Worm (Caenorhabditis elegans): Measurements from ENCODE around the gene Y38H6C.13.
"Not testable (repeated sequence)": the region's sequence is repeated elsewhere in the genome, so short reads cannot be mapped to it uniquely, and the experiment has no call there.

Y38H6C.13 gene

DNA sequence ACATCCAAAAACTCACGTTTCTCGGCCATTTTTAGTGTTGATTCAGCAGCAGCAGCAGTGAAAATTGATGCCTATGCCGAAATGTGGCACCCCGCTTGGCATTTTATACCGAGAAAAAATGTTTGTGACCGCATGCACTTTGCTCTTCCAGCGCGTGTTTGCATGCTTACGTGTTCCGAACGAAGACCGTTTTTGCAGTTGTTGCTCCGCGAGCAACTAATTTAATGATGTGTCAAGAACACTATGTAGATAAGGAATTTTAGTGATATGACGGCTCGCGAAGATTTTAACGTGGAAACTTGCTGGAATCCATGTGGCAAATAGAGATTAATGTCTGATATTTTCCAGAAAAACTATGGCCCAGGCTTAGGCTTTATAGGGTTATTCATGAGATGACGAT lies 28.6 kb upstream of the Y38H6C.13 start, which contains the start of gene dct-16:
Gene dct-16, minus strand, starts transcription at position 78 of the 400 bp plus-strand sequence.
- TF ChIP-seq sptf-1 (tag; optimal IDR thresholded peaks at IDR 0.05) (no peak), nhr-76 (tag; optimal IDR thresholded peaks at IDR 0.05) (no peak), snpc-4 (tag; optimal IDR thresholded peaks at IDR 0.05) (no peak), lin-13 (tag; optimal IDR thresholded peaks at IDR 0.05) (no peak), ceh-43 (GFP tag; optimal IDR thresholded peaks at IDR 0.05) (no peak), nhr-237 (tag; optimal IDR thresholded peaks at IDR 0.05) (no peak), ceh-39 (tag; optimal IDR thresholded peaks at IDR 0.05) (no peak), M03D4.4 (tag; optimal IDR thresholded peaks at IDR 0.05) (no peak), zip-8 (tag; optimal IDR thresholded peaks at IDR 0.05) (no peak), elt-1 (tag; optimal IDR thresholded peaks at IDR 0.05; ENCODE audit: borderline replicate concordance, insufficient read depth) (no peak)

ce11 chrV:20499642-20500041 lies 28.0 kb upstream of the Y38H6C.13 start:
- TF ChIP-seq M03D4.4 (tag; optimal IDR thresholded peaks at IDR 0.05) = no peak
- no peak for TF ChIP-seq mep-1 (tag; optimal IDR thresholded peaks at IDR 0.05)
- TF ChIP-seq tbx-8 (GFP tag; optimal IDR thresholded peaks at IDR 0.05) = no peak
- no peak for TF ChIP-seq mls-2 (tag; optimal IDR thresholded peaks at IDR 0.05)

- TF ChIP-seq unc-39 (tag; optimal IDR thresholded peaks at IDR 0.05) (no peak), lin-32 (GFP tag; optimal IDR thresholded peaks at IDR 0.05) (no peak), ztf-11 (tag; optimal IDR thresholded peaks at IDR 0.05) (no peak), tbx-8 (GFP tag; optimal IDR thresholded peaks at IDR 0.05) (no peak)
These were observed 27.2 kb upstream of the Y38H6C.13 start, which contains the start of gene dct-14 for ce11 chrV:20500405-20500804. dct-14 (minus strand) TSS chrV:20500505.

- TF ChIP-seq lin-13 (tag; optimal IDR thresholded peaks at IDR 0.05) = no peak
- TF ChIP-seq ceh-83 (GFP tag; optimal IDR thresholded peaks at IDR 0.05) = no peak
- no peak for TF ChIP-seq nhr-237 (tag; optimal IDR thresholded peaks at IDR 0.05)
- TF ChIP-seq nhr-76 (tag; optimal IDR thresholded peaks at IDR 0.05) = no peak
- TF ChIP-seq elt-3 (tag; optimal IDR thresholded peaks at IDR 0.05) = no peak
- no peak for TF ChIP-seq mab-5 (tag; optimal IDR thresholded peaks at IDR 0.05)
- no peak for TF ChIP-seq ceh-43 (GFP tag; optimal IDR thresholded peaks at IDR 0.05)
- no peak for TF ChIP-seq mep-1 (tag; optimal IDR thresholded peaks at IDR 0.05)
These were observed 22.6 kb upstream of the Y38H6C.13 start, which contains the start of gene Y38H6C.4 for ce11 chrV:20504997-20505396. Y38H6C.4 (minus strand) TSS chrV:20505097.

- TF ChIP-seq hlh-1 (tag; optimal IDR thresholded peaks at IDR 0.05) = no peak
- TF ChIP-seq sem-2 (GFP tag; optimal IDR thresholded peaks at IDR 0.05) = no peak
These were observed 21.1 kb upstream of the Y38H6C.13 start for ce11 chrV:20506542-20506941.

DNA sequence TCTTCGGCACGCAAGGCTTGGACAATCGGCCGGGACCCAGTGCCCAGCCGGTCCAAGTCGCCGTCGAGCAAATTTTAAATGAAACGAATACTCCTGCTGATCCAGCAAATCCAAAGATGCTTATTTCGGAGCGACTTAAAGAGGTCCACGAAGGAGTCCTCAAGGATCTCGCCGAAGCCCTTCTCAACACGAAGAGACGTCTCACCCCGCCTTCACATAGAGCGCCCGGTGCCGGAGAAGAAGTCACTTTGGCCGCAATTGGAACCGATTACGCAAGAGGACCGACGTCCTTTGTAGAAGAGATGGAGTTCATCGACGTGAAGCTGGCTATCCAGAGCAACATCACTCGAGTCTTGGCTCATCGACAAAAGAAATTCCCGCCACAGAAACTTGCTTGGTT lies 18.2 kb upstream of the Y38H6C.13 start:
- TF ChIP-seq nhr-2 (tag; optimal IDR thresholded peaks at IDR 0.05) (no peak), mls-2 (tag; optimal IDR thresholded peaks at IDR 0.05) (no peak), elt-1 (tag; optimal IDR thresholded peaks at IDR 0.05; ENCODE audit: borderline replicate concordance, insufficient read depth) (no peak), nhr-237 (tag; optimal IDR thresholded peaks at IDR 0.05) (no peak), sem-2 (GFP tag; optimal IDR thresholded peaks at IDR 0.05) (no peak), tbx-8 (GFP tag; optimal IDR thresholded peaks at IDR 0.05) (no peak), unc-62 (GFP tag; optimal IDR thresholded peaks at IDR 0.05) (no peak)

DNA sequence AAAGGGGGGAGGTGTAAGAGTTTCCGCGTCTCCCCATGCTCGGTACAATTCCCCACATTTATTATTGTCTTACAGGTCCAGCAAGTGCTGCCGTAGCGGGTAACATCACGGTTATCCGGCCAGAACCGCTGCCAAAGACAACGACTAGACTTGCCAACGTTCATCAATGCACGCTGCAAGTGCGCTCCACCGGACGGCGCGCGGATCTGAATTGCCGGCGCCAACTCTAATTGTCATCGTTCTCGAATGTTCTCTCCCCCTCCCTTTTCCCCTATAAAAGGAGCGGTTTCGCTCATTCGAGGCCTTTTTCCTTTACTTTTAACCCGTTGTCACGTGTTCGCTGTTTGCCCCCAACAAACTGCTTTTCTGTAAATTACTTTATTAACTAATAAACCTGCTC lies 13.9 kb upstream of the Y38H6C.13 start, which contains the start of gene Y38H6C.8:
Gene Y38H6C.8, plus strand, starts transcription at position 301 of the 400 bp plus-strand sequence.
- not testable (repeated sequence) for TF ChIP-seq zip-8, cnd-1, sptf-1 (tag; optimal IDR thresholded peaks at IDR 0.05)

DNA sequence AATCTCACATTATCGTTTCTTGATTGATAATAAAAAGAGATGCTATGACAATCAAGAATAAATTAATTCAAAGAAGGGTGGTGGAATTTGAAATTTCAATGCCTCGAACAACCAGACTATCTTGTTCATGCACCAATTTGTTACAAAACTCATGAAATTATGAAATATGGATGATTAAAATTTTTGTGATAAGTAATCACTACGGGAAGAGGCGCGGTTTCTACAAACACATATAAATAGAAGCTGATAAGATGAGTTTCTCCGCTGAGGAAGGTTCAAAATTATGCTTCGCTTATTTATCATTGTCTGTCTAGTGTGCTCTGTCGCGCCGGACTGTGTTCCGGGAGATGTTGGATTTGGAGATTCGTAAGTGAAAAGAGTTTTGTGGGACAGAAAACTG lies 13.1 kb upstream of the Y38H6C.13 start:
- TF ChIP-seq unc-39 (tag; optimal IDR thresholded peaks at IDR 0.05) (no peak), unc-120 (tag; optimal IDR thresholded peaks at IDR 0.05; ENCODE audit: poor library complexity, severe bottlenecking) (no peak)
